Fruit fly (Drosophila melanogaster) Kc167 (cell line): ENCODE measurements around the gene CG11670.

ENCODE experiments used
- Myc ChIP-seq: fragments of >200 bp; optimal IDR thresholded peaks from 2 replicates; lab custom pipeline; 2017; ENCODE audit warnings: missing external identifiers
- Sin3A ChIP-seq: fragments of >200 bp; optimal IDR thresholded peaks from 2 replicates; lab custom pipeline; 2018; ENCODE audit warnings: missing external identifiers

- TF ChIP-seq Sin3A (lab: Kevin White, UChicago), result no peak
- no peak for TF ChIP-seq Myc (lab: Kevin White, UChicago)
These were observed 10.3 kb downstream of the CG11670 start, which contains the start of gene pic for dm6 chr3R:13051942-13052693.
